Worm (Caenorhabditis elegans) whole organism, dauer: ENCODE measurements around the gene srw-16.

ENCODE experiments used
- unc-62 ChIP-seq: sonication (generic microtip); optimal IDR thresholded peaks from 2 replicates; lab custom pipeline; 2017; ENCODE audit warnings: missing biosample characterization, missing genetic modification reagents, missing genetic modification characterization

srw-16 gene

DNA sequence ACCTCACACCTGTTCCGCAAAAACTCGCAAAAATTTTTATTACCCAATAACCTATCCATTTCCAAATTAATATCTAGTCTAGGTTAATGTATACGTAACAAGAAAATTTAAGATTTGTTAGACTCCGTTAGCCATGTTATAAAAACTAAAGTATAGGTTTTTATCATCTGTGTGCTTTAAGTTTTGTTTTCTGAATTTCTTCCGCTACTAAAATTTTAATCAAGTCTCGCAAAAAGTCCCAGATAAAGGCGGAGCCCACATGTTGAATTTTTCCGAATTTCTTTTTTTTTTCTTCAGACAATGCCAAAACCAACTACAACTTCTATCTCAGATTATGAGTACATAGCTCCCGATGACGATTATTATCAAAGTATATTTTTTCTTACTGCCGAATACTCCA lies 42.5 kb downstream of the srw-16 start, which contains the start of gene srw-13:
Gene srw-13, plus strand, starts transcription at position 301 of the 400 bp plus-strand sequence.
- no peak for TF ChIP-seq unc-62

DNA sequence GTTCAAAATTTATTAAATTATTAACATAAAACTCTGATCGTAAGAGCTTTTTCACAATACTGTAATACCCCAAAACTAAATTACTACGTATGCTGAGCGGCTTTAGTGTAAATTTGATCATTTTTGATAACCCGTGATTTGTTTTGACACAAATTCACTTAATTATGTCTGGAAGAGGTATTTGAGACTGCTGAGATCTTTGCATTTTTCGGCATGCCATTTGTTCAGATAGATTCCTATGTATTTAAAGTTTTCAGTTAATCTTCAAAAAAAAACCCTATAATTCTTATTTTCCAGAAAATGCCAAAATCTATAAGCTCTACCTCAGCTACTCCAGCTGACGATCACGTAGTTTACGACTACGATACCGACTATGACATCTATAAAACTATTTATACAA lies 44.4 kb downstream of the srw-16 start, which contains the start of gene srw-15:
Gene srw-15, plus strand, starts transcription at position 301 of the 400 bp plus-strand sequence.
- TF ChIP-seq unc-62 = no peak

DNA sequence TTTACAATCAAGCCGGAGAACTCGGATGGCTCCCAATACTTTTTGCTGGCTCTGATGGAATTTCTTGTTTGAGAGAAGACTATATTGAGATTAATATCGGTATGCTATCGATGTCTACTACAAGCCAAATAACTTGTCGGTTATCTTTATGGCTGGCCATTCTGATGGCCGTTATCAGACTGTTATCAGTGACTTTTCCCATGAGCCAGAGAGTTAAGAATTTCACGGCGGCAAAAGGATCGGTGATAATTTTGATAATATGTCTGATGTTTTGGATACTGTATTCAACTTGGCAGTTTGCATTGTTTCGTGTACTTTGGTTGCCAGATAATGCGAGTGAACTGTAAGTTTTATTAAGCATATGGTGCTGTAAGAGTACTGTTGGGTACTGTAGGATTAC lies 48.5 kb downstream of the srw-16 start:
- TF ChIP-seq unc-62 = no peak

DNA sequence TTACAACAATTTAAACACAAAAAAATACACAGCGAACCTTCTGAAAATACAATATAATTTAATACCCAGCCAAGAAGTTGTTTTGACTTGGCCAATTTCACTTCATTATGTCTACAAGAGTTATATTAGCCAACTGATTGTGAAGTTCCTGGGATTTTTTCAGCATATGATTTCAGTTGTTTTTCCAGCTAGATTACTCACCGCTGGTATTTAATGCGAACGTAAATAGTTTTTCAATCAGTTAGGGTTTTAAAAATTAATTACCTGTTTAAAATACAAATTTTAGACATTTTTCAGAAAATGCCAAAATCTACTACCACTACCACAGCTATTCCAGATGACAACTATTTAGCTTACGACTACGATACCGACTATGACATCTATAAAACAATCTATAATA lies 49.0 kb downstream of the srw-16 start, which contains the start of gene srw-14:
Gene srw-14, plus strand, starts transcription at position 301 of the 400 bp plus-strand sequence.
- TF ChIP-seq unc-62 = no peak

DNA sequence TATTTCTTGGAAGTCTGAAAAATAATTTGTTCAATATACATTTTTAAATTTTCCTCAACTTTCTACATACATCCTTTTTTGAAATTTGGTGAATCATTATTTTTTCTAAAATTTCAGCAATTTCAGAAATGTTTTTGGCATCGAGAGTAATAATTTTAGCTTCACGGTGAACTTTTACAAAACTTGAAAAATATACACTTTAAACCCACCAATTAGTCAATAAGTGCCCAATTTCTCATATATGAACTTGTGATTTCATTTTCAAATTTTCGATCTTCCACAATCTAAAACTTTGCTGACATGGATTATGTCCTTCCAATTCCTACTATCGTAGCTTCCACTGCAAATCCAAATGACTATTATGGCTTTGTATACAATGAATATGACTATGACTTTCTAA lies 51.0 kb downstream of the srw-16 start, which contains the start of gene srw-24:
Gene srw-24, plus strand, starts transcription at position 301 of the 400 bp plus-strand sequence.
- no peak for TF ChIP-seq unc-62
